Worm (Caenorhabditis elegans) whole organism, dauer: ENCODE data around the gene cyp-33C7.

ENCODE experiments used
- unc-62 ChIP-seq: sonication (generic microtip); optimal IDR thresholded peaks from 2 replicates; lab custom pipeline; 2017; ENCODE audit warnings: missing biosample characterization, missing genetic modification reagents, missing genetic modification characterization

cyp-33C7 gene

DNA sequence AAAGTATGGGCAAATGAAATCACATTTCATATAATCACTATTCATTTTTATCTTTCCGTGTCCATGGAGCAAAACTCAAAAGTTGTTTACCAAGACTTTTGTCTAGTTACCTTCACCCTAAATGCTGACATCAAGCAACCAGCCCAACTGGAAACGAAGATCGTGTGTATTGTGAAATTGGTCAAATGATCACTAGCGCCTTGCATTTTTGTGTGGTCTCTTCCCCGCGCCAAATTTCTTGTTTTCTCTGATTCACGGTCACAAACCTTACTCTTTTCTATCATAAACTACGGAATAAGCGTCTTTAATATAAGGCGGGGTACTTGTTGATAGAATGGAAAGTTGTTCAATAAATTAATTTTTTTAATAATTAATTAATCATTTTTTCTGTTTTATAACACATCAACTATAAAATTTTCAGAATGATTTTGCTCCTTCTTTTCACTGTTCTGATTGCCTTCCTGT is at the start of gene cyp-33C7:
cyp-33C7 (plus strand) TSS at position 415 of the 465 bp plus-strand sequence.
- no peak for TF ChIP-seq unc-62

- TF ChIP-seq unc-62, result no peak
Observed at ce11 chrV:2201240-2201639, 49.1 kb upstream of the cyp-33C7 start, which contains the start of gene cyp-32B1. Gene cyp-32B1 (minus strand): TSS chrV:2201415.

- TF ChIP-seq unc-62, result no peak
Observed at ce11 chrV:2204080-2204479, 46.3 kb upstream of the cyp-33C7 start, which contains the start of gene cyp-33C12. Gene cyp-33C12 (minus strand): TSS chrV:2204400.

- TF ChIP-seq unc-62, result no peak
Observed at ce11 chrV:2206181-2206580, 44.2 kb upstream of the cyp-33C7 start, which contains the start of gene srt-40. Gene srt-40 (minus strand): TSS chrV:2206281.

- no peak for TF ChIP-seq unc-62
Observed at ce11 chrV:2206801-2207200, 43.5 kb upstream of the cyp-33C7 start, which contains the start of gene svh-11. Gene svh-11 (plus strand): TSS chrV:2207101.

ce11 chrV:2207527-2207926 is 42.8 kb upstream of the cyp-33C7 start:
- TF ChIP-seq unc-62, result no peak

- no peak for TF ChIP-seq unc-62
Observed at ce11 chrV:2211936-2212335, 38.4 kb upstream of the cyp-33C7 start, which contains the start of gene nhr-133. Gene nhr-133 (minus strand): TSS chrV:2212118.

ce11 chrV:2214428-2215038 is 35.8 kb upstream of the cyp-33C7 start, which contains the start of gene nhr-184:
Gene nhr-184 (minus strand): TSS chrV:2214478.
- TF ChIP-seq unc-62, result no peak

- no peak for TF ChIP-seq unc-62
Observed at ce11 chrV:2215352-2215751, 35.0 kb upstream of the cyp-33C7 start, which contains the start of gene nstp-8. Gene nstp-8 (plus strand): TSS chrV:2215652.

DNA sequence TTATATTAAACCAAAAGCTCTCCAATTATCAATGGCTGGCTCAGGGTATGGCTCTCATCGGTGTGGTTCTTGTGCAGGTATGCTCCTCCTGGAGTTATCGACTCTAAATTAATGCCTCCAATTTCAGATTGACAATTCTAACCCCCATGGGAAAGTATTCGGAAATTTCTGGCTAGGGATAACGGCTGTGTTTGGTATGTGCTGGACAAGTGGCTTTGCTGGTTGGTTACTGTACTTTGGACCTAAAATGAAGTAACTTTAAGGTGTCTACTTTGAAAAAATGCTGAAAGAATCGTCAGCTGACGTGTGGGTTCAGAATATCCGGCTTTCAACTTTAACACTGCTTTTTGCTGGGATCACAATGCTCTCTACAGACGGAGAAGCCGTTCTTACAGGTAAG is 33.4 kb upstream of the cyp-33C7 start:
- no peak for TF ChIP-seq unc-62

ce11 chrV:2218803-2219202 is 31.5 kb upstream of the cyp-33C7 start, which contains the start of gene nhr-56:
Gene nhr-56 (plus strand): TSS chrV:2219004.
- no peak for TF ChIP-seq unc-62

DNA sequence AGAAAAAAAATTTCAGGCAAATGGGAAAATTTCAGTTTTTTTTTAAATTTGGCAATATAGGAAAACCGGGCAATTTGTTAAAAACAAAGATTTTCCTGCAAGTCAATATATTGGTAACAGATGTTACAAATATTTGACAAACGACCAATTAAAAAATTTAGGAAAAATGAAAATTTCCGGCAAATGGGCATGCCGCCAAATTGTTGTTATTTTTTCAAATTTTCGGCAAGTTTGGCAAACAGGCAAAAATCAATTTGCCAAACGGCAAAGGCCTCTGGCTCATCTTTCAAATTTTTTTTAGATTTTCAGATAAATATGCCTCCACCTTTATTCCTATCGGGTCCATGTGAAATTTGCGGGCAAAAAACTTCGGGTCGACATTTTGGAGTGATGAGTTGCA is 28.6 kb upstream of the cyp-33C7 start, which contains the start of gene nhr-128:
nhr-128 (plus strand) TSS at position 301 of the 400 bp plus-strand sequence.
- no peak for TF ChIP-seq unc-62

ce11 chrV:2225130-2225529 is 25.2 kb upstream of the cyp-33C7 start, which contains the start of gene nhr-103:
Gene nhr-103 (plus strand): TSS chrV:2225430.
- TF ChIP-seq unc-62, result no peak

DNA sequence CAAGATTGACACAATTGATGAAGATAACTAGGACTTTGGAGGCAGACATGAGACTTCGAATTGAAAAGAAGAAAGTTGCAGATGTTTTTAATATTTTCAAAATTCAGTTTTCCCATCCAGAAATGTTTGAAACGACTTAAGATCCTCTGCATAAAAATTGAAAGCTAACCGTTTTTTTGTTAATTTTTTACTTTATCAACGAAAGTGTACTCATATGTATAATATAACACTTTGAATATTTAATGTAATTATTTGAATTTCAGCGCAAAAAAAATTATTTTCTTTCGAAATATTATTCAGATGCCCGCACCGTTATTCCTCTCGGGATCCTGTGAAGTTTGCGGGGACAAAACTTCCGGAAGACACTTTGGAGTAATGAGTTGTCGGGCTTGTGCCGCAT is 23.4 kb upstream of the cyp-33C7 start, which contains the start of gene nhr-18:
nhr-18 (plus strand) TSS at position 301 of the 400 bp plus-strand sequence.
- no peak for TF ChIP-seq unc-62

ce11 chrV:2228781-2229180 is 21.6 kb upstream of the cyp-33C7 start, which contains the start of gene nhr-126:
Gene nhr-126 (plus strand): TSS chrV:2229081.
- TF ChIP-seq unc-62, result no peak

- no peak for TF ChIP-seq unc-62
Observed at ce11 chrV:2230912-2231311, 19.4 kb upstream of the cyp-33C7 start, which contains the start of gene nhr-134. Gene nhr-134 (plus strand): TSS chrV:2231223.

DNA sequence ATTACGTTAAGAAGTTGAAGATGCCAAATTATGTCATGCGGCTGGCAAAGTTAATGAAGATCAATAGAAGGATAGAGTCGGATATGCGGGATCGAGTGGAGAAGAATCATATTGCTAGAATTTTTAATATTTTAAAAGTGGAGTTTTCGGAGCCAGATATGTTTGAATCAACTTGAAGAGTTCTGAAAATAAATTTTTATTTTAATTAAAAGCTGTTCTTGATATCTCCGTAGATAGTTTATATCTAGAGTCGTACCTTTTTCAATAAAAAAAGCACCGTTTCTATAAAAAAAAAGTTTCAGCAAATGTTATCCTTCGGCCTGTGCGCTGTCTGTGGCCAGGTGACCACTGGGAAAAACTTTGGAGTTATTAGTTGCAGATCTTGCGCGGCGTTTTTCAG is 17.2 kb upstream of the cyp-33C7 start, which contains the start of gene nhr-96:
nhr-96 (plus strand) TSS at position 301 of the 400 bp plus-strand sequence.
- no peak for TF ChIP-seq unc-62

ce11 chrV:2235848-2236247 is 14.5 kb upstream of the cyp-33C7 start, which contains the start of gene cyp-33C4:
Gene cyp-33C4 (plus strand): TSS chrV:2236140.
- no peak for TF ChIP-seq unc-62
